Fruit fly (Drosophila melanogaster): ENCODE measurements around the gene Syp.
A peak's percentile ranks its signal among the peaks of the same experiment; 100 is the strongest.

- TF ChIP-seq Snoo (tag; optimal IDR thresholded peaks at IDR 0.05) = no peak
- TF ChIP-seq D1 (tag; optimal IDR thresholded peaks at IDR 0.05) = no peak
- peak; percentile 15 for TF ChIP-seq gl (tag; optimal IDR thresholded peaks at IDR 0.05)
- peak; percentile 54 for TF ChIP-seq CG8159 (tag; optimal IDR thresholded peaks at IDR 0.05)
- TF ChIP-seq Pif1A (GFP tag; optimal IDR thresholded peaks at IDR 0.05) = peak; percentile 64
- TF ChIP-seq fd96Ca (GFP tag; IDR thresholded peaks at IDR 0.05) = peak; percentile 60; the same call in 1 of the 3 replicates
- TF ChIP-seq CG15710 (tag; optimal IDR thresholded peaks at IDR 0.05) = peak; percentile 46
- no peak for TF ChIP-seq rn (GFP tag; IDR thresholded peaks at IDR 0.05)
- peak; percentile 42 for TF ChIP-seq CG17806 (tag; optimal IDR thresholded peaks at IDR 0.05)
- no peak for TF ChIP-seq CG32121 (GFP tag; IDR thresholded peaks at IDR 0.05)
- TF ChIP-seq CG34367 (tag; optimal IDR thresholded peaks at IDR 0.05) = no peak
- peak; percentile 34 for TF ChIP-seq EcR (GFP tag; optimal IDR thresholded peaks at IDR 0.05)
Measured at dm6 chr3R:20773174-20773573, 16.6 kb downstream of the Syp start.
